Worm (Caenorhabditis elegans): ENCODE measurements around the gene ZK662.5.

Gene ZK662.5

ce11 chrX:15704579-15705110, 16.8 kb upstream of the ZK662.5 start (continued):
- TF ChIP-seq zip-2 (tag; optimal IDR thresholded peaks at IDR 0.05) (no peak), attf-4 (tag; optimal IDR thresholded peaks at IDR 0.05) (no peak), zfp-2 (tag; optimal IDR thresholded peaks at IDR 0.05) (no peak)

- TF ChIP-seq fkh-10 (GFP tag; optimal IDR thresholded peaks at IDR 0.05), result no peak
- TF ChIP-seq mxl-3 (GFP tag; optimal IDR thresholded peaks at IDR 0.05), result peak; percentile 60
- peak; percentile 98 for TF ChIP-seq nhr-48 (tag; optimal IDR thresholded peaks at IDR 0.05)
- TF ChIP-seq gei-8 (GFP tag; optimal IDR thresholded peaks at IDR 0.05), result peak; percentile 59
- no peak for TF ChIP-seq lir-3 (tag; optimal IDR thresholded peaks at IDR 0.05)
- TF ChIP-seq nhr-28 (tag; optimal IDR thresholded peaks at IDR 0.05), result peak; percentile 57
- no peak for TF ChIP-seq unc-130 (GFP tag; optimal IDR thresholded peaks at IDR 0.05)
- TF ChIP-seq snpc-1.2 (GFP tag; IDR thresholded peaks at IDR 0.05), result no peak
- TF ChIP-seq tra-1 (GFP tag; IDR thresholded peaks at IDR 0.05), result peak; percentile 53
- TF ChIP-seq cey-2 (tag; optimal IDR thresholded peaks at IDR 0.05; ENCODE audit: borderline replicate concordance, insufficient read depth), result peak; percentile 25
- TF ChIP-seq nhr-77 (tag; optimal IDR thresholded peaks at IDR 0.05), result peak; percentile 17
- peak in 1 of 2 experiments; percentile 18 for TF ChIP-seq lsy-2 (tag; optimal IDR thresholded peaks at IDR 0.05)
- peak; percentile 76 for TF ChIP-seq hlh-11 (tag; optimal IDR thresholded peaks at IDR 0.05)
- no peak for TF ChIP-seq duxl-1 (tag; optimal IDR thresholded peaks at IDR 0.05; ENCODE audit: poor library complexity)
- peak; percentile 63 for TF ChIP-seq dmd-6 (GFP tag; IDR thresholded peaks at IDR 0.05)
- peak in 1 of 2 experiments; percentile 60 for TF ChIP-seq mdl-1 (tag; optimal IDR thresholded peaks at IDR 0.05)
- TF ChIP-seq ceh-82 (tag; optimal IDR thresholded peaks at IDR 0.05), result no peak
- TF ChIP-seq attf-4 (tag; optimal IDR thresholded peaks at IDR 0.05), result no peak
- peak; percentile 25 for TF ChIP-seq mep-1 (tag; optimal IDR thresholded peaks at IDR 0.05)
- peak; percentile 50 for TF ChIP-seq aha-1 (tag)
- peak; percentile 78 for TF ChIP-seq hlh-30 (tag; optimal IDR thresholded peaks at IDR 0.05; ENCODE audit: insufficient read depth)
- peak; percentile 20 for TF ChIP-seq dve-1 (tag; optimal IDR thresholded peaks at IDR 0.05; ENCODE audit: insufficient read depth)
Observed at ce11 chrX:15706108-15706676, 15.3 kb upstream of the ZK662.5 start.

ce11 chrX:15707366-15707892, 14.0 kb upstream of the ZK662.5 start:
- no peak for TF ChIP-seq F26F4.8 (GFP tag; conservative IDR thresholded peaks at IDR 0.05)
- no peak for TF ChIP-seq mxl-2 (GFP tag; conservative IDR thresholded peaks at IDR 0.05)
- no peak for TF ChIP-seq lim-7 (GFP tag; IDR thresholded peaks at IDR 0.05)
- peak; percentile 63 for TF ChIP-seq jun-1 (tag; optimal IDR thresholded peaks at IDR 0.05)
- TF ChIP-seq nhr-42 (GFP tag; IDR thresholded peaks at IDR 0.05), result 0 out of 2 replicates have a peak, but pooled peaks have one; percentile 22
- TF ChIP-seq daf-12 (tag; optimal IDR thresholded peaks at IDR 0.05), result no peak
- peak; percentile 76 for TF ChIP-seq nhr-11 (tag; optimal IDR thresholded peaks at IDR 0.05)
- TF ChIP-seq lir-3 (tag; optimal IDR thresholded peaks at IDR 0.05), result no peak
- no peak for TF ChIP-seq F44E2.7 (GFP tag; IDR thresholded peaks at IDR 0.05)
- TF ChIP-seq duxl-1 (tag; optimal IDR thresholded peaks at IDR 0.05; ENCODE audit: poor library complexity), result no peak
- peak in 1 of 2 experiments; percentile 74 for TF ChIP-seq daf-16 (GFP tag; optimal IDR thresholded peaks at IDR 0.05)
- TF ChIP-seq daf-16 (tag; optimal IDR thresholded peaks at IDR 0.05), result peak; percentile 55
- no peak for TF ChIP-seq D1046.2 (GFP tag; IDR thresholded peaks at IDR 0.05)
- no peak for TF ChIP-seq php-3 (GFP tag; IDR thresholded peaks at IDR 0.05)
- TF ChIP-seq mes-2 (tag; optimal IDR thresholded peaks at IDR 0.05; ENCODE audit: poor library complexity, severe bottlenecking), result peak; percentile 55
- peak; percentile 95 for TF ChIP-seq dmd-6 (GFP tag; IDR thresholded peaks at IDR 0.05)
- peak; percentile 51 for TF ChIP-seq nhr-28 (tag; optimal IDR thresholded peaks at IDR 0.05)
- TF ChIP-seq snpc-1.2 (GFP tag; IDR thresholded peaks at IDR 0.05), result no peak
- peak; percentile 77 for TF ChIP-seq mxl-3 (GFP tag; optimal IDR thresholded peaks at IDR 0.05)
- no peak for TF ChIP-seq dpl-1 (GFP tag; optimal IDR thresholded peaks at IDR 0.05)
- TF ChIP-seq ceh-82 (tag; optimal IDR thresholded peaks at IDR 0.05), result no peak
- TF ChIP-seq F49E8.2 (tag; optimal IDR thresholded peaks at IDR 0.05; ENCODE audit: borderline replicate concordance), result no peak
- TF ChIP-seq hmg-1.1 (GFP tag; IDR thresholded peaks at IDR 0.05), result peak; percentile 87
- no peak for TF ChIP-seq skn-1 (tag; optimal IDR thresholded peaks at IDR 0.05)
- no peak for TF ChIP-seq dmd-8 (GFP tag; IDR thresholded peaks at IDR 0.05)
- TF ChIP-seq mep-1 (tag; optimal IDR thresholded peaks at IDR 0.05), result peak; percentile 88
- peak; percentile 20 for TF ChIP-seq F10B5.3 (tag; optimal IDR thresholded peaks at IDR 0.05)
- no peak for TF ChIP-seq zfp-2 (tag; optimal IDR thresholded peaks at IDR 0.05)
- TF ChIP-seq lin-29 (GFP tag; IDR thresholded peaks at IDR 0.05), result no peak
- TF ChIP-seq lin-39 (tag; optimal IDR thresholded peaks at IDR 0.05), result no peak
